Worm (Caenorhabditis elegans): ENCODE data around the gene ddx-35.

DNA sequence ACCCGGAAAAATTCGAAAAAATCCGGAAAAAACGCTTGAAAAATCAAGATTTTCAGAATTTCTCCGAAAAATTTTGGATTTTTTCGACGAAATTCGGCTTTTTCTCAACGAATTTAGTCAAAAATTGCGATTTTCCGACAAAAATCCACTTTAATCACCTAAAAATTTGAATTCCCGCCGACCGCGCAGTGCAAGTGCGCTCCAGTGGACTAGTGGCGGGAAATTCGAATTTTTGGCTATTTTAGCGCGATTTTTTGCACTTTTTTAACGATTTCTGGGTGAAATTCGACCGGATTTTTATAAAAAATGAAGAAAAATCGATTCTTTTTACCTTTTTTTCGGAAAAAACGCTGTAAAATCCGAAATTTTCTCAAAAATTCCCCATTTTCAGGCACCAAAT is 19.8 kb downstream of the ddx-35 start:
- TF ChIP-seq aly-2 (tag; optimal IDR thresholded peaks at IDR 0.05) (no peak), nfya-1 (tag; optimal IDR thresholded peaks at IDR 0.05; ENCODE audit: insufficient read depth) (no peak), sea-2 (GFP tag; optimal IDR thresholded peaks at IDR 0.05) (no peak), nhr-28 (tag; optimal IDR thresholded peaks at IDR 0.05) (no peak), elt-3 (tag; optimal IDR thresholded peaks at IDR 0.05) (no peak), ama-1 (optimal IDR thresholded peaks at IDR 0.05) (no peak), fos-1 (tag; optimal IDR thresholded peaks at IDR 0.05) (no peak), nhr-237 (tag; optimal IDR thresholded peaks at IDR 0.05) (no peak), pqm-1 (tag; optimal IDR thresholded peaks at IDR 0.05) (no peak), ztf-11 (tag; optimal IDR thresholded peaks at IDR 0.05) (no peak), mdl-1 (tag; optimal IDR thresholded peaks at IDR 0.05) (no peak), ceh-28 (tag; optimal IDR thresholded peaks at IDR 0.05) (no peak), nhr-76 (tag; optimal IDR thresholded peaks at IDR 0.05) (no peak), ceh-9 (tag; optimal IDR thresholded peaks at IDR 0.05) (no peak)

Measured in whole organism, L3 larva.